Worm (Caenorhabditis elegans): Measurements from ENCODE around the gene srj-24.

DNA sequence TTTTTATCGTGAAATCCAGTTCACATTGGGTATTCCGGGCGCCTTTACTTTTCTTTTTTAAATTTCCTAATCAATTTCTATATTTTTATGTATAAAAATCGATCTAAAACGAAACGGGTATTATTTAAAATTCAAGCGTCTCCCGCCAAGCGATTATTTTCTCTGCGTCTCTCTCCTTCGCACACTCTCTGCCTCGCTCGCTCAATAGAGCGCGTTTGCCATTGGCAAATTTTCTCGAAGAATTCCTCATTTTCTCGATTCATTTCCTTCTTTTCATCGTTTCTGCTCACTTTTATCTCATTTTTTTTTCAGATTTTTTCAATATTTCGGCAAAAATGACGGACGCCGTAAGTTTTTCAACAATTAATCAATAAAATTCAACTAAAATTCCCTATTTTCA lies 34.6 kb upstream of the srj-24 start, which contains the start of gene sti-1:
- TF ChIP-seq tbx-2 (tag; optimal IDR thresholded peaks at IDR 0.05) (no peak), unc-62 (GFP tag; optimal IDR thresholded peaks at IDR 0.05) (no peak), ceh-82 (tag; optimal IDR thresholded peaks at IDR 0.05) (peak; percentile 20), aly-2 (tag; optimal IDR thresholded peaks at IDR 0.05) (no peak), fos-1 (tag; optimal IDR thresholded peaks at IDR 0.05) (no peak), skn-1 (tag; optimal IDR thresholded peaks at IDR 0.05) (peak; percentile 35), elt-1 (tag; optimal IDR thresholded peaks at IDR 0.05) (no peak), nhr-11 (tag; optimal IDR thresholded peaks at IDR 0.05) (no peak), nhr-67 (tag; optimal IDR thresholded peaks at IDR 0.05) (no peak)

Data from whole organism, L3 larva.